Worm (Caenorhabditis elegans) whole organism, L1 larva: ENCODE measurements around the gene C45G9.6.

Experiments
- F16B12.6 ChIP-seq: fragments of 150-350 bp; optimal IDR thresholded peaks from 2 replicates; lab custom pipeline; 2014; ENCODE audit warnings: missing biosample characterization, missing genetic modification characterization
- alr-1 ChIP-seq: fragments of 200-800 bp; sonication (Bioruptor generic); optimal IDR thresholded peaks from 2 replicates; lab custom pipeline; 2018; ENCODE audit warnings: borderline replicate concordance, mild to moderate bottlenecking, missing genetic modification characterization, missing compliant biosample characterization
- ceh-82 ChIP-seq, 3 experiments: fragments of 150-350 bp in 1 of 3; sonication (generic microtip) in 2 of 3; optimal IDR thresholded peaks; 2 replicates each; lab custom pipeline; 2014 to 2017; ENCODE audit warnings: missing biosample characterization in 3 of 3, missing genetic modification characterization in 3 of 3
- hlh-17 ChIP-seq: fragments of 200-800 bp; sonication (Bioruptor generic); optimal IDR thresholded peaks from 2 replicates; lab custom pipeline; 2018; ENCODE audit warnings: missing genetic modification characterization, mild to moderate bottlenecking, missing compliant biosample characterization, moderate library complexity, borderline replicate concordance
- lin-15B ChIP-seq: fragments of 150-350 bp; sonication (generic microtip); optimal IDR thresholded peaks from 3 replicates; lab custom pipeline; 2014; ENCODE audit warnings: missing biosample characterization, missing genetic modification characterization
- lin-39 ChIP-seq: fragments of 150-350 bp; optimal IDR thresholded peaks from 2 replicates; lab custom pipeline; 2014; ENCODE audit warnings: missing biosample characterization, missing genetic modification reagents, missing genetic modification characterization
- nhr-12 ChIP-seq: sonication (generic microtip); optimal IDR thresholded peaks from 2 replicates; lab custom pipeline; 2017; ENCODE audit warnings: missing biosample characterization, missing genetic modification characterization
- nhr-237 ChIP-seq: fragments of 150-350 bp; optimal IDR thresholded peaks from 2 replicates; lab custom pipeline; 2014; ENCODE audit warnings: missing biosample characterization, missing genetic modification characterization
- snpc-4 ChIP-seq: fragments of 150-350 bp; optimal IDR thresholded peaks from 2 replicates; lab custom pipeline; 2014; ENCODE audit warnings: missing biosample characterization, missing genetic modification characterization
- ztf-11 ChIP-seq, 2 experiments: sonication (generic microtip); optimal IDR thresholded peaks; 2 replicates each; lab custom pipeline; 2016 to 2017; ENCODE audit warnings: missing genetic modification characterization in 2 of 2, missing biosample characterization in 1 of 2, missing compliant biosample characterization in 1 of 2

ce11 chrIII:5081573-5081823 is 45.2 kb downstream of the C45G9.6 start, which contains the start of gene cox-6A:
- no peak for TF ChIP-seq F16B12.6 (tag; lab: Kevin White, UChicago)
- TF ChIP-seq nhr-12 (tag; lab: Kevin White, UChicago), result no peak
- TF ChIP-seq ceh-82 (tag; optimal IDR thresholded peaks at IDR 0.05; lab: Kevin White, UChicago), result no peak
- TF ChIP-seq alr-1 (tag; lab: Kevin White, UChicago), result no peak
- no peak for TF ChIP-seq snpc-4 (tag; lab: Kevin White, UChicago)
- no peak for TF ChIP-seq hlh-17 (GFP tag; lab: Kevin White, UChicago)
- no peak for TF ChIP-seq lin-15B (tag; lab: Kevin White, UChicago)
- no peak for TF ChIP-seq nhr-237 (tag; lab: Kevin White, UChicago)
- TF ChIP-seq lin-39 (tag; lab: Kevin White, UChicago), result no peak
- TF ChIP-seq ztf-11 (tag; optimal IDR thresholded peaks at IDR 0.05; lab: Kevin White, UChicago), result no peak
